Worm (Caenorhabditis elegans) whole organism, mixed stage, embryonic: ENCODE measurements around the gene clh-3.

ENCODE experiments used
- nhr-237 ChIP-seq: fragments of 150-350 bp; optimal IDR thresholded peaks from 2 replicates; lab custom pipeline; 2014; ENCODE audit warnings: missing biosample characterization, missing genetic modification characterization
- unc-62 ChIP-seq: fragments of 150-350 bp; optimal IDR thresholded peaks from 2 replicates; lab custom pipeline; 2014; ENCODE audit warnings: missing biosample characterization, missing genetic modification reagents, missing genetic modification characterization

DNA sequence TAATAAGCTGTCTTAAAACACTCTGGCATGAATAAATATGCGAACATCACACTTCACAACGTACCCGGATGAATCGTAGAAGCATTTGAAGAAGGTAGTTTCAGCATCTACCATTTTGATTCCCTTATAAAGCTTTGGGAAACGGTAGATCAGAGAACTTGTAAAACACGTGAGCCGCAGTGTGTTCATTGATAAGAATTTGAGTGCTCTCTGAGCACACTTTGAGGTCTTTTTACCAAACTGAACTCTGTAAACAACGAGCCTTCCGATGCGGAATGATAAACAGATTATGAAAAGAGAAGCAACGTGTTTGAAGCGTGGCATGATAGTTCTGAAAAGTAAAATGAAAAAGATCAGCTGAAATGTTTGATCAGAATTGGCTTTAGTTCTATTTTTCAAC lies 12.5 kb upstream of the clh-3 start, which contains the start of gene aqp-1:
- TF ChIP-seq unc-62, result no peak
- no peak for TF ChIP-seq nhr-237
